Fruit fly (Drosophila melanogaster): ENCODE results near the gene E23.

DNA sequence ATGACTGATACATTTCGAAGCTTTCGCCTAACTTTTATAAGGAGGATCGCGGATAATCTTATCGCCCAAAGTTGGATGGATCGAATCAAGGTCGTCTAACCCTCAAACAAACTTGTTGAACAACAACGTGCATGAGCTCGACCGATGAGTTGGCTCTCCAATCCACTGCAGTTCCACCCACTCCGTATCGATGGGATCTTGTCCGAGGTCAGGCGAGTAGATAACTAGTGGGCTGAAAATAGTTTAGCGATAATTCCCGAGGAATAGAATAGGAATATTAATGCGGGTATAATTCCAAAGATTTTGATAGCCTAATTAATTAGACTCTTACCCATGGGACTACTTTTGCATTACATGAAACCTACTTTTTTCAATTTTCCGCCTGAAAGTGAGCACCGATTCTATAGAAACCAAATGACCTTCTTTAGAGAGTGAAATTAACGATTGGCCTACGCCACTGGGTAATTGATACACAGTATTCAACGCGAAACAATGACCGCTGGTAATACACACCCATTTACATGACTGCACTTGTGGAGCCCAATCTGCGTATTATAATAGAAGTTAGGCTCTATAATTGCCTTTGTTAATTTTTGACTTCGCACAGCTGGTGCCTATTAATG is 60.8 kb downstream of the E23 start:
- no peak for TF ChIP-seq CTCF (optimal IDR thresholded peaks at IDR 0.05)
- no peak for TF ChIP-seq CG8478 (optimal IDR thresholded peaks at IDR 0.05)
